Fruit fly (Drosophila melanogaster) whole organism: ENCODE data around the gene CG14286.

Experiments
- CG8478 ChIP-seq: fragments of >200 bp; optimal IDR thresholded peaks from 2 replicates; lab custom pipeline; 2018; ENCODE audit warnings: inconsistent platforms
- Dll ChIP-seq: fragments of >200 bp; optimal IDR thresholded peaks from 2 replicates; lab custom pipeline; 2017
- EcR ChIP-seq, 2 experiments: fragments of >200 bp; optimal IDR thresholded peaks; 2 replicates each; lab custom pipeline; 2017; ENCODE audit warnings: missing biosample characterization in 2 of 2, missing genetic modification characterization in 2 of 2, missing genetic modification reagents in 2 of 2
- pan ChIP-seq: fragments of >200 bp; optimal IDR thresholded peaks from 2 replicates; lab custom pipeline; 2017
- usp ChIP-seq: fragments of >200 bp; optimal IDR thresholded peaks from 2 replicates; lab custom pipeline; 2017; ENCODE audit warnings: missing biosample characterization, missing genetic modification characterization, mixed read lengths

DNA sequence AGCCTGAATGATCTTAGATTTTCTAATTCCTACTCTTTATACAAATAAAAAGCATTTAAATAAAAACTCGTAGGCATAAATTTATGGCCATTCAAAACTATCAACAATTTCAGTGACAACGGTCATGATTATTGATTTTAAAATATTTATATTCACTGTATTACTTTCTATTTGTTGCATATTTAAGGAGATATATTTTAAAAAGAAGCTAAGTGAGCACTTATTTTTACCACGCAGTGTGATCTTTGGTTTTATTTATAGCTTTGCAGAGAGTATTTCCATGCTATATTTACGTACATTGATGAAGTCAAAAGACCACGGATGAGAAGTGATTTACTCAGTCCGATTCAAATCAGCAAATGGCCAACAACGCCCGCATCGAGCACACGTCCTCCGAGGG lies 869 bp downstream of the CG14286 start, which contains the start of gene CG14285:
- TF ChIP-seq pan (lab: Kevin White, UChicago): no peak
- no peak for TF ChIP-seq EcR (GFP tag; optimal IDR thresholded peaks at IDR 0.05; lab: Kevin White, UChicago)
- TF ChIP-seq Dll (lab: Kevin White, UChicago): no peak
- no peak for TF ChIP-seq CG8478 (lab: Kevin White, UChicago)
- TF ChIP-seq usp: no peak
